Fruit fly (Drosophila melanogaster): ENCODE results near the gene CG46426.

Gene CG46426

dm6 chr2L:11842291-11843187 is at the start of gene CG46426, which contains the start of the genes CG44008, CG14933 and CG42486:
CG46426 (plus strand) TSS chr2L:11842828.
CG44008 (minus strand) TSS chr2L:11842445.
CG14933 (plus strand) TSS chr2L:11842828.
CG42486 (plus strand) TSS chr2L:11843137.
- TF ChIP-seq Hr78 (GFP tag; optimal IDR thresholded peaks at IDR 0.05) (no peak), dl (GFP tag; optimal IDR thresholded peaks at IDR 0.05; ENCODE audit: insufficient read depth in 1 of 2, partially characterized antibody in 2 of 2) (peak; percentile 85 to 94), Rel (GFP tag; optimal IDR thresholded peaks at IDR 0.05) (no peak), Rel (tag; optimal IDR thresholded peaks at IDR 0.05) (peak; percentile 97)

- TF ChIP-seq N (GFP tag; optimal IDR thresholded peaks at IDR 0.05): no peak
- TF ChIP-seq fru (GFP tag; optimal IDR thresholded peaks at IDR 0.05): no peak
- no peak for TF ChIP-seq Sp1 (GFP tag; optimal IDR thresholded peaks at IDR 0.05)
- no peak for TF ChIP-seq foxo (GFP tag; optimal IDR thresholded peaks at IDR 0.05)
- no peak for TF ChIP-seq woc (GFP tag; optimal IDR thresholded peaks at IDR 0.05)
- no peak for TF ChIP-seq dmrt93B (GFP tag; optimal IDR thresholded peaks at IDR 0.05)
- no peak for TF ChIP-seq CG32264 (GFP tag; optimal IDR thresholded peaks at IDR 0.05)
- no peak for TF ChIP-seq sv (GFP tag; optimal IDR thresholded peaks at IDR 0.05)
- TF ChIP-seq pan (optimal IDR thresholded peaks at IDR 0.05): no peak
- no peak for TF ChIP-seq rgr (GFP tag; optimal IDR thresholded peaks at IDR 0.05)
- TF ChIP-seq Myc (optimal IDR thresholded peaks at IDR 0.05): no peak
- no peak for TF ChIP-seq ey (GFP tag; optimal IDR thresholded peaks at IDR 0.05)
- no peak for TF ChIP-seq usp (GFP tag; optimal IDR thresholded peaks at IDR 0.05)
- TF ChIP-seq Rel (GFP tag; optimal IDR thresholded peaks at IDR 0.05): no peak
- TF ChIP-seq Rel (tag; optimal IDR thresholded peaks at IDR 0.05): no peak
Observed at dm6 chr2L:11793986-11794385, 48.6 kb upstream of the CG46426 start, which contains the start of gene CG14937. CG14937 (minus strand) TSS chr2L:11794086.

DNA sequence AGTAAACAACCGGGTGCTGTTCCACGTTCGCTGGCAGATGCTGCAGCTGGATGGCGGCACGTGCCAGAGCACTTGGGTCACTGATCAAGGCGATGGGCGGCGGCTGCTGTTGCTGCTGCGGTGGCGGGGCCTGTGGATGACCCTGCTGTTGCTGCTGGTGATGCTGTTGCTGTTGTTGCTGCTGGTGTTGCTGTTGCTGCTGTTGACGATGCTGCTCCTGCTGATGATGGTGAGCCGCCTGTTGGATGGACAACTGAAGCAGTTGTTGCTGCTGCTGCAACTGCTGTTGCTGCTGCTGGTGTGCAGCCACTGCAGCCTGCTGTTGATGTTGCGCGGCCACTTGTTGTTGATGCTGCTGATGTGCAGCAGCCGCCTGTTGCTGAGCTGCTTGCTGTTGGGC is 45.5 kb upstream of the CG46426 start:
- no peak for TF ChIP-seq foxo (GFP tag; optimal IDR thresholded peaks at IDR 0.05)
- TF ChIP-seq dsf (GFP tag; optimal IDR thresholded peaks at IDR 0.05; ENCODE audit: borderline replicate concordance): no peak
- TF ChIP-seq dl (GFP tag; optimal IDR thresholded peaks at IDR 0.05; ENCODE audit: insufficient read depth in 1 of 2, partially characterized antibody in 2 of 2): no peak
- peak; percentile 95 for TF ChIP-seq Dfd (GFP tag; optimal IDR thresholded peaks at IDR 0.05)
- TF ChIP-seq pan (optimal IDR thresholded peaks at IDR 0.05): no peak

- TF ChIP-seq Dfd (GFP tag; optimal IDR thresholded peaks at IDR 0.05) (peak; percentile 16), psq (GFP tag; optimal IDR thresholded peaks at IDR 0.05) (peak; percentile 70), Rel (GFP tag; optimal IDR thresholded peaks at IDR 0.05) (no peak), Rel (tag; optimal IDR thresholded peaks at IDR 0.05) (no peak), N (GFP tag; optimal IDR thresholded peaks at IDR 0.05) (no peak), pan (optimal IDR thresholded peaks at IDR 0.05) (no peak), GATAd (GFP tag; optimal IDR thresholded peaks at IDR 0.05) (no peak), dmrt93B (GFP tag; optimal IDR thresholded peaks at IDR 0.05) (no peak)
Observed at dm6 chr2L:11804228-11805044, 38.2 kb upstream of the CG46426 start.

DNA sequence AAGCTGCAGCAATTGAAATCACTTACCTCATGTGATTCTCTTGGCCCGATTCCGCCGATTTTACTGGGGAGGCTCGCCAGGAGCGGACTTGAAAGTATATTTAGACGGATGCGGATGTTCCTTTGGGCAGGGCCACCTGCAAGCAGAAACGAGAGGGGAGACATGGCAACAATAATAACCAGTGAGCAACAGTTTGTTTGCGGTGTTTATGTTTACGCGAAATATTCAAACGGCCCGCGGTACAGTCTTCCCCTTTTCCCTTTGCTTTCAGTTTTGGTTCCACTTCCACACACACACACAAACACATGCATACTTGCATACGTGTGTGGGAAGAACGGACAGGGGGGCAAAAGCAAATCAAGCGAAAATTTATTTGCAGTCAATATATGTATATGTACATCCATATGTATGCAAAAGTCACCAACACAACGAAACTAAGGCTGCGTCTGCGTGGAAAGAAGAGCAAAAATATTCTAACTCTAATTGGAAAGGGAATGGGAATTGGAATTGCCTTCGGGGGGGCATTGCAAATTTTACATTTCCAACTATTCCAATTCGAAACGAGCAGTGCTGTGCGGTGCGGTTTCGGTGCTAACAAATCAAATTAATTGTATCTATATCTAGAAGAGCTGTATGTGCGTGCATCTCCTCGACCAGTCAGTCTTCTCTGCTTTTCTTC is 36.5 kb upstream of the CG46426 start:
- TF ChIP-seq Mio (GFP tag; optimal IDR thresholded peaks at IDR 0.05) (no peak), N (GFP tag; optimal IDR thresholded peaks at IDR 0.05) (peak; percentile 27), brk (GFP tag; optimal IDR thresholded peaks at IDR 0.05) (no peak), dl (GFP tag; optimal IDR thresholded peaks at IDR 0.05; ENCODE audit: insufficient read depth in 1 of 2, partially characterized antibody in 2 of 2) (no peak), sv (GFP tag; optimal IDR thresholded peaks at IDR 0.05) (no peak), Rel (GFP tag; optimal IDR thresholded peaks at IDR 0.05) (no peak), Rel (tag; optimal IDR thresholded peaks at IDR 0.05) (peak; percentile 42), foxo (GFP tag; optimal IDR thresholded peaks at IDR 0.05) (peak in 1 of 2 experiments; percentile 9), Hr83 (GFP tag; optimal IDR thresholded peaks at IDR 0.05; ENCODE audit: poor library complexity, severe bottlenecking) (peak; percentile 30), woc (GFP tag; optimal IDR thresholded peaks at IDR 0.05) (peak; percentile 1), Vsx2 (GFP tag; optimal IDR thresholded peaks at IDR 0.05; ENCODE audit: partially characterized antibody) (no peak), rgr (GFP tag; optimal IDR thresholded peaks at IDR 0.05) (peak; percentile 18), CG32264 (GFP tag; optimal IDR thresholded peaks at IDR 0.05) (no peak), OdsH (GFP tag; optimal IDR thresholded peaks at IDR 0.05) (peak; percentile 1), sage (GFP tag; optimal IDR thresholded peaks at IDR 0.05) (no peak), dsf (GFP tag; optimal IDR thresholded peaks at IDR 0.05; ENCODE audit: borderline replicate concordance) (no peak), br (GFP tag; optimal IDR thresholded peaks at IDR 0.05) (no peak), Dif (GFP tag; optimal IDR thresholded peaks at IDR 0.05; ENCODE audit: partially characterized antibody) (no peak), usp (GFP tag; optimal IDR thresholded peaks at IDR 0.05) (no peak), CG9705 (GFP tag; optimal IDR thresholded peaks at IDR 0.05) (no peak), HLH106 (tag; optimal IDR thresholded peaks at IDR 0.05) (peak; percentile 33), jim (GFP tag; optimal IDR thresholded peaks at IDR 0.05) (no peak), pan (optimal IDR thresholded peaks at IDR 0.05) (no peak), Jra (GFP tag; optimal IDR thresholded peaks at IDR 0.05) (no peak), Sp1 (GFP tag; optimal IDR thresholded peaks at IDR 0.05) (peak; percentile 1), tai (GFP tag; optimal IDR thresholded peaks at IDR 0.05) (no peak), dmrt93B (GFP tag; optimal IDR thresholded peaks at IDR 0.05) (no peak), fru (GFP tag; optimal IDR thresholded peaks at IDR 0.05) (no peak)

Data from whole organism, wandering third instar larva.